Worm (Caenorhabditis elegans) whole organism, L2 larva: ENCODE measurements around the gene mam-2.

Experiments used
- C34F6.9 ChIP-seq: fragments of 150-350 bp; optimal IDR thresholded peaks from 2 replicates; lab custom pipeline; 2014; ENCODE audit warnings: missing biosample characterization, missing genetic modification characterization
- F13H6.1 ChIP-seq: sonication (generic microtip); optimal IDR thresholded peaks from 2 replicates; lab custom pipeline; 2016; ENCODE audit warnings: missing genetic modification characterization, missing compliant biosample characterization
- ama-1 ChIP-seq: fragments of 150-350 bp; optimal IDR thresholded peaks from 2 replicates; lab custom pipeline; 2018; ENCODE audit warnings: inconsistent platforms
- blmp-1 ChIP-seq: sonication (generic microtip); optimal IDR thresholded peaks from 2 replicates; lab custom pipeline; 2017; ENCODE audit warnings: missing genetic modification characterization, mild to moderate bottlenecking, missing compliant biosample characterization, antibody characterized with exemption, moderate library complexity; ENCODE audit not compliant: insufficient read depth
- ceh-16 ChIP-seq: fragments of 150-350 bp; optimal IDR thresholded peaks from 2 replicates; lab custom pipeline; 2014; ENCODE audit warnings: missing biosample characterization, missing genetic modification characterization
- crh-2 ChIP-seq: sonication (generic microtip); optimal IDR thresholded peaks from 2 replicates; lab custom pipeline; 2017; ENCODE audit warnings: missing biosample characterization, missing genetic modification characterization
- egl-27 ChIP-seq: sonication (generic microtip); optimal IDR thresholded peaks from 3 replicates; lab custom pipeline; 2017; ENCODE audit warnings: missing biosample characterization, missing genetic modification reagents, missing genetic modification characterization
- elt-3 ChIP-seq: sonication (generic microtip); optimal IDR thresholded peaks from 2 replicates; lab custom pipeline; 2017; ENCODE audit warnings: missing biosample characterization, missing genetic modification characterization
- fos-1 ChIP-seq: fragments of 150-350 bp; optimal IDR thresholded peaks from 2 replicates; lab custom pipeline; 2014; ENCODE audit warnings: missing biosample characterization, missing genetic modification characterization
- gmeb-1 ChIP-seq: fragments of 150-350 bp; optimal IDR thresholded peaks from 2 replicates; lab custom pipeline; 2014; ENCODE audit warnings: missing biosample characterization, missing genetic modification characterization
- lin-13 ChIP-seq: fragments of 150-350 bp; optimal IDR thresholded peaks from 2 replicates; lab custom pipeline; 2014; ENCODE audit warnings: missing biosample characterization, missing genetic modification reagents, missing genetic modification characterization
- lin-39 ChIP-seq: fragments of 150-350 bp; optimal IDR thresholded peaks from 2 replicates; lab custom pipeline; 2014; ENCODE audit warnings: missing biosample characterization, missing genetic modification reagents, missing genetic modification characterization
- lsy-2 ChIP-seq, 2 experiments: fragments of 150-350 bp in 1 of 2; sonication (generic microtip) in 1 of 2; optimal IDR thresholded peaks; 2 replicates each; lab custom pipeline; 2014 to 2017; ENCODE audit warnings: missing biosample characterization in 2 of 2, missing genetic modification characterization in 2 of 2
- mbf-1 ChIP-seq: sonication (generic microtip); optimal IDR thresholded peaks from 2 replicates; lab custom pipeline; 2017; ENCODE audit warnings: missing biosample characterization, missing genetic modification characterization
- mdl-1 ChIP-seq, 2 experiments: fragments of 150-350 bp in 1 of 2; sonication (generic microtip) in 1 of 2; optimal IDR thresholded peaks; 2 replicates each; lab custom pipeline; 2017; ENCODE audit warnings: missing biosample characterization in 2 of 2, missing genetic modification characterization in 2 of 2
- nhr-10 ChIP-seq: sonication (generic microtip); optimal IDR thresholded peaks from 2 replicates; lab custom pipeline; 2017; ENCODE audit warnings: missing biosample characterization, missing genetic modification characterization
- nhr-11 ChIP-seq: fragments of 150-350 bp; optimal IDR thresholded peaks from 2 replicates; lab custom pipeline; 2014; ENCODE audit warnings: missing biosample characterization, missing genetic modification characterization
- nhr-12 ChIP-seq: fragments of 150-350 bp; optimal IDR thresholded peaks from 2 replicates; lab custom pipeline; 2014; ENCODE audit warnings: missing biosample characterization, missing genetic modification characterization
- nhr-129 ChIP-seq: fragments of 150-350 bp; optimal IDR thresholded peaks from 2 replicates; lab custom pipeline; 2014; ENCODE audit warnings: missing biosample characterization, missing genetic modification characterization
- nhr-21 ChIP-seq: fragments of 150-350 bp; optimal IDR thresholded peaks from 2 replicates; lab custom pipeline; 2014; ENCODE audit warnings: missing biosample characterization, missing genetic modification characterization
- nhr-23 ChIP-seq: fragments of 150-350 bp; optimal IDR thresholded peaks from 2 replicates; lab custom pipeline; 2014; ENCODE audit warnings: missing biosample characterization, missing genetic modification reagents, missing genetic modification characterization
- nhr-237 ChIP-seq: fragments of 150-350 bp; optimal IDR thresholded peaks from 2 replicates; lab custom pipeline; 2014; ENCODE audit warnings: missing biosample characterization, missing genetic modification characterization
- nhr-25 ChIP-seq: fragments of 150-350 bp; sonication (generic microtip); optimal IDR thresholded peaks from 3 replicates; lab custom pipeline; 2014; ENCODE audit warnings: missing biosample characterization, missing genetic modification characterization
- nhr-77 ChIP-seq: fragments of 150-350 bp; optimal IDR thresholded peaks from 2 replicates; lab custom pipeline; 2014; ENCODE audit warnings: missing biosample characterization, missing genetic modification characterization
- peb-1 ChIP-seq: fragments of 150-350 bp; optimal IDR thresholded peaks from 2 replicates; lab custom pipeline; 2014; ENCODE audit warnings: missing biosample characterization, missing genetic modification characterization
- skn-1 ChIP-seq: sonication (generic microtip); optimal IDR thresholded peaks from 2 replicates; lab custom pipeline; 2017; ENCODE audit warnings: missing biosample characterization, missing genetic modification characterization
- sma-3 ChIP-seq: sonication (generic microtip); optimal IDR thresholded peaks from 2 replicates; lab custom pipeline; 2016; ENCODE audit warnings: missing genetic modification reagents, missing genetic modification characterization, missing compliant biosample characterization
- sma-9 ChIP-seq, 2 experiments: fragments of 150-350 bp in 1 of 2; sonication (generic microtip) in 1 of 2; optimal IDR thresholded peaks; 2 replicates each; lab custom pipeline; 2014 to 2016; ENCODE audit warnings: missing genetic modification characterization in 2 of 2, mild to moderate bottlenecking in 1 of 2, missing biosample characterization in 1 of 2, missing compliant biosample characterization in 1 of 2, missing genetic modification reagents in 1 of 2, moderate library complexity in 1 of 2
- unc-39 ChIP-seq: fragments of 150-350 bp; optimal IDR thresholded peaks from 2 replicates; lab custom pipeline; 2014; ENCODE audit warnings: missing biosample characterization, missing genetic modification characterization
- unc-55 ChIP-seq: fragments of 150-350 bp; sonication (generic microtip); optimal IDR thresholded peaks from 3 replicates; lab custom pipeline; 2014; ENCODE audit warnings: missing biosample characterization, missing genetic modification reagents, missing genetic modification characterization
- ztf-1 ChIP-seq: fragments of 200-800 bp; sonication (Bioruptor generic); conservative IDR thresholded peaks from 2 replicates; pipeline ENCODE4 v1.3.6; 2022; ENCODE audit warnings: missing genetic modification characterization, missing compliant biosample characterization

mam-2 gene

DNA sequence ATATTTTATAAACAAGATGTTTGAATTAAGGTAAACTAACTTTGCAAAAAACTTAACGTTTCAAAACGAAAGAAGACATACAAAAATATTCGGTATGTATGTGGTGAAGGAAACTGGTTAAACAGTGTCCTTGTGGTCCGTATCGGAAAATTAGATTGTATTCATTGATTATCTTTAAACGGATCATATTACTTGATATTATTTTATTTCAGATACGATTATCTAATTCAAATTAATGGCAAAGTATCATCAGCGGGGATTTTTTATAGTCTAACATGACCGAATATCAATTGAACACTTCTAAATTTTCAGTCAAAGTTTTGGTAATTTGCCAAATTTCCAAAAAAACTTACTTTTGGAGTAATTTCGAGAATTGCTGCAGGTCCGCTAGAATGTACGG is 23.8 kb downstream of the mam-2 start, which contains the start of gene C47E12.13:
C47E12.13 (minus strand) TSS at position 101 of the 400 bp plus-strand sequence.
- TF ChIP-seq fos-1 (tag; lab: Kevin White, UChicago) (no peak), mbf-1 (tag; lab: Kevin White, UChicago) (no peak), sma-3 (GFP tag; lab: Kevin White, UChicago) (no peak), unc-39 (tag; lab: Kevin White, UChicago) (no peak), nhr-11 (tag; lab: Kevin White, UChicago) (no peak), unc-55 (GFP tag; lab: Kevin White, UChicago) (no peak), ceh-16 (no peak), nhr-10 (tag; lab: Kevin White, UChicago) (no peak), peb-1 (tag; lab: Kevin White, UChicago) (no peak), ama-1 (lab: Kevin White, UChicago) (no peak), gmeb-1 (tag; lab: Kevin White, UChicago) (no peak), nhr-21 (tag; lab: Kevin White, UChicago) (no peak)

DNA sequence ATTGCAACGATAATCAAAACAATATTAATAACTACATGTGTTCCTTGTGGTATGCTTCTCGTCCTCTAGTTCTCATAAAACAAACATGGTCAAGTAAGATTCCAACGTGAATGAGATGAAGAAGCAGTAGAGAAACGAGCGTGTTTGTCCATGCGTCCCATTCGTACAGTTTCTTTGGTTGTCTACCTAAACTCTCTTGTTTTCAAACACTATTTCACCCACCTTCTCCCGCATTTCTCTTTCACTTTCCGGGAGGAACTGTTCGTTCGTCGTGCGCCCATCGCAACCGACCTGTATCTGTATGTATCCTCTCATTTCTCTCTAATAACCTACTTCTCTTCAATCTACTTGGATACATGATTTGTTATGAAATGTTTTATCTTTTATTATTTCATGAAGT is 24.8 kb downstream of the mam-2 start:
- no peak for TF ChIP-seq nhr-11 (tag; lab: Kevin White, UChicago)
- TF ChIP-seq C34F6.9 (tag; lab: Kevin White, UChicago) = peak; percentile 8
- peak; percentile 43 for TF ChIP-seq F13H6.1 (tag; lab: Kevin White, UChicago)
- TF ChIP-seq blmp-1 (tag; lab: Kevin White, UChicago) = peak; percentile 93
- peak in 1 of 2 experiments; percentile 19 for TF ChIP-seq mdl-1 (tag; optimal IDR thresholded peaks at IDR 0.05; lab: Kevin White, UChicago)
- TF ChIP-seq sma-3 (GFP tag; lab: Kevin White, UChicago) = peak; percentile 37
- no peak for TF ChIP-seq nhr-10 (tag; lab: Kevin White, UChicago)
- peak; percentile 60 for TF ChIP-seq crh-2
- no peak for TF ChIP-seq mbf-1 (tag; lab: Kevin White, UChicago)
- TF ChIP-seq nhr-21 (tag; lab: Kevin White, UChicago) = peak; percentile 64
- TF ChIP-seq fos-1 (tag; lab: Kevin White, UChicago) = peak; percentile 46
- TF ChIP-seq lsy-2 (tag; optimal IDR thresholded peaks at IDR 0.05; lab: Kevin White, UChicago) = peak in 1 of 2 experiments; percentile 9
- peak; percentile 60 for TF ChIP-seq nhr-25 (tag; lab: Kevin White, UChicago)
- peak; percentile 11 for TF ChIP-seq nhr-129 (tag; lab: Kevin White, UChicago)

DNA sequence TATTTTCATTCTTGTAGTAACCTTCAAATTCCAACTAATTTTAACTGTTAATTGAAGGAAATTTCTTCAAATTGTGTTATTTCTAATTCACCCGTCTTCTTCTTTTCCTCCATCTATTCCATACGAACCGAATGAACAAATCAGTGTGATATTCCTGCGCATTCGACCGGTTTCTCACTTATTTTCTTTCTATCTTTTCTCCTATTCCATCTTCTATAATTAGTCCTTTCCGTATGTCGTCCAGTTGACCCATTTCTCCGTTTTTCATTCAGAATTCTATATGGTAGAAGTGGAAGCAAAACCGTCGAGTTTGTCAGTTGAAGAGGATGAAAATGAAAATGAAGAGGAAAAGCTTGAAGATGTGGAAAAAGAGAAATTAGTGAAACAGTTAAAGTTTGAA is 26.5 kb downstream of the mam-2 start, which contains the start of gene magu-4:
magu-4 (plus strand) TSS at position 218 of the 400 bp plus-strand sequence.
- TF ChIP-seq nhr-25 (tag; lab: Kevin White, UChicago) (peak; percentile 17), ceh-16 (no peak)

DNA sequence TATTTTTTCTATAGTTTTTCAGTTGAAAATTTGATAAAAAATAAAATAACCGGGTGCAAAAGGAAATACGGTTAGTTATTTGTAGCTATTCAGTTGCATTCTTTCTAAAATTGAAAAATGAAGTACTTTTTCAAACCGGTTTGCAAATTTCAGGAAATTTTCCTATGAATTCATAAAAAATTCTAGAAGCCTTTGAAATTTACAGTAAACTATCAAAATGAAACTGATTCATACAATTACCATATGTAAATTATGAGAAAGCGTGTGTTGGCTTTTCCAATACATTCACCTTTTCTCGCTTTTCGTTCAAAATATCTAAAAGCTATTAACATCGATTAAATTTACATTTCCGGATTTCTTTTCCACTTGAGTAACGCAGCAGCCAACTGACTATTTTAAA is 34.0 kb downstream of the mam-2 start, which contains the start of gene ent-7:
ent-7 (plus strand) TSS at position 301 of the 400 bp plus-strand sequence.
- TF ChIP-seq nhr-12 (no peak), lin-13 (GFP tag; lab: Kevin White, UChicago) (no peak), peb-1 (tag; lab: Kevin White, UChicago) (no peak), ama-1 (lab: Kevin White, UChicago) (no peak), blmp-1 (tag; lab: Kevin White, UChicago) (no peak), nhr-237 (tag; lab: Kevin White, UChicago) (no peak), lin-39 (tag; lab: Kevin White, UChicago) (no peak)

DNA sequence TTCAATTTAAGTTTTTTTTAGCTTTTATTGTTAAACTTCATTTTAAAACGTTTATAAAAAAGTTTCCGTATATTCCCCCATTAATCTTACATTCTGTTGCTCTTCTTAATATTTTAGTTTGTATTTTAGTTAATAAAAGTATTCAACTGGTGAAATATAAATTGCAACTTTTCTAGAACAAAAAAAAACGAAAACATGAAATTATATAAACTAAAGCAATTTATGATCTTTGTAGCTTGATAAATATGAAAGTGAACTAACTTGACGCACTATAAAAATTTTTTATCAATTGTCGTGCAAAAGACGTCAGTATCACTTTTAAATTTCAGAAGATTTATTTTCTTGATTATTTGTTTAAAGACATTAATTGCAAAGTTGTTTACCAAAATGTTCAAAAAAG is 34.6 kb downstream of the mam-2 start, which contains the start of gene F44D12.2:
F44D12.2 (minus strand) TSS at position 101 of the 400 bp plus-strand sequence.
- TF ChIP-seq gmeb-1 (tag; lab: Kevin White, UChicago) (no peak), fos-1 (tag; lab: Kevin White, UChicago) (peak; percentile 7)

DNA sequence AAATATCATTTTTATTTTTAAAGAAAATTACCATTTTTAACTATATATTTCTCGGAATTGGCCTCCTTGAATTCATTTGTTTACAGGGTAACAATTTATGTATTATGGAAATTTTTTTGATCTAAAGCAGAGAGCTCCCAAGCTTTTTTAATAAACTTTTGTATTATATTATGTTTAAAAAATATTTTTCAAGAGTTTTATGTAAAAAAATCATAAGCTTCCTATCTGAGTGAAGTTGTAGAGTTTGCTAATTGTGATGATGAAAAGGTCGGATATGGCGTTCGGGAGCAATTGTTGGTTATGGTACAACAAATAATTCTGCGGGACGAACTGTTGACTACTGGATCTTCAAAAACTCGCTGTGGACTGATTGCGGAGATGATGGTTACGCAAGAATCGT is 38.3 kb downstream of the mam-2 start, which contains the start of gene F44D12.19:
F44D12.19 (plus strand) TSS at position 301 of the 400 bp plus-strand sequence.
- TF ChIP-seq nhr-21 (tag; lab: Kevin White, UChicago) (no peak), nhr-237 (tag; lab: Kevin White, UChicago) (no peak), nhr-11 (tag; lab: Kevin White, UChicago) (no peak), nhr-25 (tag; lab: Kevin White, UChicago) (no peak), ztf-1 (GFP tag; lab: Robert Waterston, UW) (no peak), nhr-10 (tag; lab: Kevin White, UChicago) (no peak), blmp-1 (tag; lab: Kevin White, UChicago) (no peak), elt-3 (tag; lab: Kevin White, UChicago) (no peak), unc-39 (tag; lab: Kevin White, UChicago) (no peak)

DNA sequence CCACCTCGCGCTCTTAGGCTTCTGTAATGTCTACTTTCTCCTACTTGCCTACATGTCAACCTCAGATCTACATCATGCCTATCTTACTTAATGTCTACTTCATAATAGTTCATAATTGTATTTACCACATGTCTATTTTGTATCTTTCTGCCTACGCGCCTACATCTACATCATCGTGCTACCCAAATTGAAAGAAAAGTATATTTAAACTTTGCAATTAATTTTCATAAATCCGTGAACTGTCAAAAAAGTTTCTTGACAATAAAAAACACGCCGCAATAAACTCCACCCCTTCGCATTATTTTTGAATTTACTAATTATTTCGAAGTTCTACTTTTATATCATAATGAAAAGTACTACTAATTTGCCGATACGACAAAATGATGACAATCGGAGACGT is 40.0 kb downstream of the mam-2 start, which contains the start of gene F44D12.8:
F44D12.8 (plus strand) TSS at position 301 of the 400 bp plus-strand sequence.
- no peak for TF ChIP-seq nhr-23 (tag; lab: Kevin White, UChicago)
- no peak for TF ChIP-seq crh-2
- no peak for TF ChIP-seq C34F6.9 (tag; lab: Kevin White, UChicago)
- TF ChIP-seq nhr-11 (tag; lab: Kevin White, UChicago) = no peak
- no peak for TF ChIP-seq lin-39 (tag; lab: Kevin White, UChicago)
- no peak for TF ChIP-seq nhr-77
- TF ChIP-seq nhr-21 (tag; lab: Kevin White, UChicago) = no peak
- TF ChIP-seq peb-1 (tag; lab: Kevin White, UChicago) = no peak
- TF ChIP-seq sma-9 (GFP tag; optimal IDR thresholded peaks at IDR 0.05; lab: Kevin White, UChicago) = no peak
- no peak for TF ChIP-seq sma-9 (tag; optimal IDR thresholded peaks at IDR 0.05; lab: Kevin White, UChicago)
- TF ChIP-seq nhr-12 = no peak
- no peak for TF ChIP-seq skn-1
- no peak for TF ChIP-seq unc-39 (tag; lab: Kevin White, UChicago)
- TF ChIP-seq ama-1 (lab: Kevin White, UChicago) = no peak
- no peak for TF ChIP-seq egl-27
- TF ChIP-seq, all 48 proteins: peak for 0
